Worm (Caenorhabditis elegans) whole organism, mixed stage, embryonic: ENCODE data around the gene D1025.1.

Experiments
- M03D4.4 ChIP-seq: sonication (generic microtip); optimal IDR thresholded peaks from 2 replicates; lab custom pipeline; 2017; ENCODE audit warnings: mild to moderate bottlenecking, missing genetic modification characterization, missing compliant biosample characterization
- bed-3 ChIP-seq: fragments of 200-800 bp; sonication (Bioruptor generic); optimal IDR thresholded peaks from 3 replicates; lab custom pipeline; 2018; ENCODE audit warnings: mild to moderate bottlenecking, missing genetic modification characterization, moderate library complexity, missing compliant biosample characterization
- blmp-1 ChIP-seq: fragments of 150-350 bp; optimal IDR thresholded peaks from 2 replicates; lab custom pipeline; 2014; ENCODE audit warnings: missing biosample characterization, missing genetic modification characterization
- ceh-39 ChIP-seq: fragments of 150-350 bp; optimal IDR thresholded peaks from 2 replicates; lab custom pipeline; 2014; ENCODE audit warnings: missing biosample characterization, missing genetic modification characterization
- ceh-43 ChIP-seq: fragments of 200-800 bp; sonication (Bioruptor generic); optimal IDR thresholded peaks from 2 replicates; lab custom pipeline; 2018; ENCODE audit warnings: mild to moderate bottlenecking, missing genetic modification characterization, moderate library complexity, missing compliant biosample characterization
- ceh-83 ChIP-seq: fragments of 200-800 bp; sonication (Bioruptor generic); optimal IDR thresholded peaks from 2 replicates; lab custom pipeline; 2018; ENCODE audit warnings: mild to moderate bottlenecking, missing genetic modification characterization, missing compliant biosample characterization
- ces-1 ChIP-seq: fragments of 150-350 bp; optimal IDR thresholded peaks from 2 replicates; lab custom pipeline; 2014; ENCODE audit warnings: missing biosample characterization, missing genetic modification reagents, missing genetic modification characterization
- cnd-1 ChIP-seq: fragments of 200-800 bp; sonication (Bioruptor generic); optimal IDR thresholded peaks from 2 replicates; lab custom pipeline; 2018; ENCODE audit warnings: mild to moderate bottlenecking, missing genetic modification characterization, missing compliant biosample characterization
- drap-1 ChIP-seq: fragments of 200-800 bp; sonication (Bioruptor generic); optimal IDR thresholded peaks from 3 replicates; lab custom pipeline; 2018; ENCODE audit warnings: mild to moderate bottlenecking, missing genetic modification characterization, missing compliant biosample characterization
- elt-3 ChIP-seq: fragments of 150-350 bp; optimal IDR thresholded peaks from 2 replicates; lab custom pipeline; 2014; ENCODE audit warnings: missing biosample characterization, missing genetic modification characterization
- flh-1 ChIP-seq: fragments of 200-800 bp; sonication (Bioruptor generic); optimal IDR thresholded peaks from 2 replicates; lab custom pipeline; 2018; ENCODE audit warnings: mild to moderate bottlenecking, missing genetic modification characterization, moderate library complexity, missing compliant biosample characterization
- ham-2 ChIP-seq: fragments of 200-800 bp; sonication (Bioruptor generic); optimal IDR thresholded peaks from 2 replicates; lab custom pipeline; 2018; ENCODE audit warnings: mild to moderate bottlenecking, missing genetic modification characterization, missing compliant biosample characterization
- hlh-1 ChIP-seq: fragments of 150-350 bp; optimal IDR thresholded peaks from 2 replicates; lab custom pipeline; 2014; ENCODE audit warnings: missing biosample characterization, missing genetic modification reagents, missing genetic modification characterization
- lin-13 ChIP-seq: fragments of 150-350 bp; optimal IDR thresholded peaks from 2 replicates; lab custom pipeline; 2014; ENCODE audit warnings: missing biosample characterization, missing genetic modification characterization
- lin-32 ChIP-seq: fragments of 200-800 bp; sonication (Bioruptor generic); optimal IDR thresholded peaks from 2 replicates; lab custom pipeline; 2018; ENCODE audit warnings: mild to moderate bottlenecking, missing genetic modification characterization, missing compliant biosample characterization
- lsy-2 ChIP-seq: fragments of 150-350 bp; optimal IDR thresholded peaks from 2 replicates; lab custom pipeline; 2014; ENCODE audit warnings: missing biosample characterization, missing genetic modification characterization
- mep-1 ChIP-seq: fragments of 150-350 bp; optimal IDR thresholded peaks from 2 replicates; lab custom pipeline; 2017; ENCODE audit warnings: missing biosample characterization, missing genetic modification reagents, missing genetic modification characterization, inconsistent platforms
- mls-2 ChIP-seq: sonication (generic microtip); optimal IDR thresholded peaks from 2 replicates; lab custom pipeline; 2016; ENCODE audit warnings: mild to moderate bottlenecking, missing genetic modification characterization, moderate library complexity, missing compliant biosample characterization
- nhr-12 ChIP-seq: fragments of 150-350 bp; optimal IDR thresholded peaks from 2 replicates; lab custom pipeline; 2014; ENCODE audit warnings: missing biosample characterization, missing genetic modification characterization
- nhr-2 ChIP-seq: fragments of 150-350 bp; optimal IDR thresholded peaks from 2 replicates; lab custom pipeline; 2014; ENCODE audit warnings: missing biosample characterization, missing genetic modification characterization
- nhr-237 ChIP-seq: fragments of 150-350 bp; optimal IDR thresholded peaks from 2 replicates; lab custom pipeline; 2014; ENCODE audit warnings: missing biosample characterization, missing genetic modification characterization
- nhr-28 ChIP-seq: fragments of 150-350 bp; optimal IDR thresholded peaks from 2 replicates; lab custom pipeline; 2014; ENCODE audit warnings: missing biosample characterization, missing genetic modification characterization
- nhr-76 ChIP-seq: sonication (generic microtip); optimal IDR thresholded peaks from 2 replicates; lab custom pipeline; 2017; ENCODE audit warnings: missing biosample characterization, missing genetic modification characterization
- pha-4 ChIP-seq: fragments of 150-350 bp; optimal IDR thresholded peaks from 2 replicates; lab custom pipeline; 2018; ENCODE audit warnings: missing biosample characterization, missing genetic modification reagents, missing genetic modification characterization
- snpc-4 ChIP-seq: fragments of 150-350 bp; optimal IDR thresholded peaks from 2 replicates; lab custom pipeline; 2014; ENCODE audit warnings: missing biosample characterization, missing genetic modification characterization
- sptf-1 ChIP-seq: sonication (generic microtip); optimal IDR thresholded peaks from 2 replicates; lab custom pipeline; 2017; ENCODE audit warnings: mild to moderate bottlenecking, missing genetic modification characterization, moderate library complexity, missing compliant biosample characterization
- tbx-8 ChIP-seq: fragments of 200-800 bp; sonication (Bioruptor generic); optimal IDR thresholded peaks from 2 replicates; lab custom pipeline; 2018; ENCODE audit warnings: mild to moderate bottlenecking, missing genetic modification characterization, moderate library complexity, missing compliant biosample characterization
- unc-120 ChIP-seq: sonication (generic microtip); optimal IDR thresholded peaks from 2 replicates; lab custom pipeline; 2017; ENCODE audit warnings: missing genetic modification characterization, missing compliant biosample characterization; ENCODE audit not compliant: poor library complexity, severe bottlenecking
- unc-39 ChIP-seq: fragments of 150-350 bp; optimal IDR thresholded peaks from 2 replicates; lab custom pipeline; 2014; ENCODE audit warnings: missing biosample characterization, missing genetic modification characterization
- unc-62 ChIP-seq: fragments of 150-350 bp; optimal IDR thresholded peaks from 2 replicates; lab custom pipeline; 2014; ENCODE audit warnings: missing biosample characterization, missing genetic modification reagents, missing genetic modification characterization
- ztf-11 ChIP-seq: fragments of 150-350 bp; optimal IDR thresholded peaks from 2 replicates; lab custom pipeline; 2014; ENCODE audit warnings: missing biosample characterization, missing genetic modification characterization

D1025.1 gene

ce11 chrX:14504551-14504902 is 16.0 kb upstream of the D1025.1 start:
- TF ChIP-seq mls-2 (tag; lab: Kevin White, UChicago) (no peak), lsy-2 (tag; lab: Kevin White, UChicago) (no peak), tbx-8 (no peak), nhr-76 (no peak), ceh-39 (tag; lab: Kevin White, UChicago) (no peak), nhr-28 (tag; lab: Kevin White, UChicago) (no peak), sptf-1 (tag; lab: Kevin White, UChicago) (no peak), nhr-12 (no peak), ztf-11 (tag; lab: Kevin White, UChicago) (no peak), ceh-83 (GFP tag; lab: Kevin White, UChicago) (no peak), lin-32 (GFP tag; lab: Kevin White, UChicago) (no peak)

ce11 chrX:14505578-14506353 is 14.8 kb upstream of the D1025.1 start:
- TF ChIP-seq elt-3, result no peak
- TF ChIP-seq hlh-1, result no peak
- no peak for TF ChIP-seq nhr-2 (tag; lab: Kevin White, UChicago)
- TF ChIP-seq nhr-237 (tag; lab: Kevin White, UChicago), result no peak
- no peak for TF ChIP-seq lin-13 (tag; lab: Kevin White, UChicago)
- no peak for TF ChIP-seq lin-32 (GFP tag; lab: Kevin White, UChicago)
- TF ChIP-seq sptf-1 (tag; lab: Kevin White, UChicago), result no peak
- no peak for TF ChIP-seq unc-62 (GFP tag; lab: Kevin White, UChicago)
- no peak for TF ChIP-seq bed-3
- peak; percentile 52 for TF ChIP-seq M03D4.4 (tag; lab: Kevin White, UChicago)
- no peak for TF ChIP-seq unc-39
- no peak for TF ChIP-seq ham-2 (GFP tag; lab: Kevin White, UChicago)
- no peak for TF ChIP-seq unc-120 (tag; lab: Kevin White, UChicago)
- TF ChIP-seq cnd-1 (tag; lab: Kevin White, UChicago), result peak; percentile 10
- no peak for TF ChIP-seq nhr-76

- no peak for TF ChIP-seq blmp-1
- TF ChIP-seq lsy-2 (tag; lab: Kevin White, UChicago), result no peak
- no peak for TF ChIP-seq nhr-76
- no peak for TF ChIP-seq mep-1 (tag; lab: Kevin White, UChicago)
- TF ChIP-seq snpc-4 (tag; lab: Kevin White, UChicago), result no peak
- no peak for TF ChIP-seq mls-2 (tag; lab: Kevin White, UChicago)
- no peak for TF ChIP-seq elt-3
- TF ChIP-seq nhr-237 (tag; lab: Kevin White, UChicago), result no peak
- no peak for TF ChIP-seq ces-1 (GFP tag; lab: Kevin White, UChicago)
- TF ChIP-seq ztf-11 (tag; lab: Kevin White, UChicago), result no peak
- TF ChIP-seq cnd-1 (tag; lab: Kevin White, UChicago), result no peak
- no peak for TF ChIP-seq unc-62 (GFP tag; lab: Kevin White, UChicago)
- TF ChIP-seq nhr-28 (tag; lab: Kevin White, UChicago), result no peak
- TF ChIP-seq M03D4.4 (tag; lab: Kevin White, UChicago), result no peak
- no peak for TF ChIP-seq drap-1 (GFP tag; lab: Kevin White, UChicago)
Observed at ce11 chrX:14507992-14508391, 12.6 kb upstream of the D1025.1 start.

ce11 chrX:14508823-14509259 is 11.7 kb upstream of the D1025.1 start:
- no peak for TF ChIP-seq nhr-12
- TF ChIP-seq M03D4.4 (tag; lab: Kevin White, UChicago), result no peak
- peak; percentile 32 for TF ChIP-seq ham-2 (GFP tag; lab: Kevin White, UChicago)
- TF ChIP-seq ceh-43 (GFP tag; lab: Kevin White, UChicago), result no peak
- TF ChIP-seq elt-3, result no peak
- TF ChIP-seq flh-1 (GFP tag; lab: Kevin White, UChicago), result no peak
- no peak for TF ChIP-seq ceh-83 (GFP tag; lab: Kevin White, UChicago)
- TF ChIP-seq sptf-1 (tag; lab: Kevin White, UChicago), result no peak
- no peak for TF ChIP-seq nhr-2 (tag; lab: Kevin White, UChicago)
- no peak for TF ChIP-seq pha-4 (tag; lab: Kevin White, UChicago)
- peak; percentile 43 for TF ChIP-seq unc-120 (tag; lab: Kevin White, UChicago)
- peak; percentile 83 for TF ChIP-seq unc-62 (GFP tag; lab: Kevin White, UChicago)
- TF ChIP-seq lsy-2 (tag; lab: Kevin White, UChicago), result no peak
- TF ChIP-seq tbx-8, result no peak
- TF ChIP-seq ceh-39 (tag; lab: Kevin White, UChicago), result no peak
- no peak for TF ChIP-seq nhr-28 (tag; lab: Kevin White, UChicago)
